Fruit fly (Drosophila melanogaster) S2 (cell line): ENCODE results near the gene CG7368.

ENCODE experiments used
- CG8478 ChIP-seq: fragments of >200 bp; optimal IDR thresholded peaks from 2 replicates; lab custom pipeline; 2018
- CTCF ChIP-seq, 2 experiments: fragments of >200 bp; optimal IDR thresholded peaks; 2 replicates each; lab custom pipeline; 2018

DNA sequence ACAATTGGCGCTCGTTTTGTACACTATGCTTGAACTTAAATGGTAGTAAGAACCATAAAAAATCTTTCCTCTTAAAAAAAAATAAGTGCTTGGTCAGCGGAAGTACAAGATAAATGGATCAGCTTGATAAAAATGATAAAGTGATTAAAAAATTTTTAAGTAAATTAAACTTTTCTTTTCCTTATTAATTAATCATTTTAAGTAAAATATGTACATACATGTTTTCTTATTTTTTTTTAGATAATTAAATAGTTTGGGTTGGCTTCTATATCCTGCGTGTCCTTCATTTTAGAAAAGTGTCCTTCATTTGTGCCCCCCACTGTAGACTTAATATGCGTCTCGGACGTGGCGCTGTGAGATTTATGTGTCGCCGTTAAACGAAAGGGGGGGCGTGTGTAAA lies 40.4 kb upstream of the CG7368 start:
- no peak for TF ChIP-seq CG8478 (lab: Kevin White, UChicago)
- TF ChIP-seq CTCF (optimal IDR thresholded peaks at IDR 0.05; lab: Kevin White, UChicago): no peak
